Worm (Caenorhabditis elegans): ENCODE results near the gene C50H2.5.

ce11 chrV:9918410-9918809 is at the start of gene C50H2.5:
- no peak for TF ChIP-seq aptf-2 (GFP tag; conservative IDR thresholded peaks at IDR 0.05)
- no peak for TF ChIP-seq hmg-20 (GFP tag; IDR thresholded peaks at IDR 0.05)
- TF ChIP-seq ama-1 (optimal IDR thresholded peaks at IDR 0.05): no peak
- no peak for TF ChIP-seq ama-1 (GFP tag; optimal IDR thresholded peaks at IDR 0.05)
- TF ChIP-seq tbp1 (GFP tag; optimal IDR thresholded peaks at IDR 0.05): no peak
- no peak for TF ChIP-seq nfya-1 (tag; optimal IDR thresholded peaks at IDR 0.05; ENCODE audit: borderline replicate concordance, insufficient read depth)
- no peak for TF ChIP-seq unc-62 (GFP tag; optimal IDR thresholded peaks at IDR 0.05)
- TF ChIP-seq pha-4 (tag; optimal IDR thresholded peaks at IDR 0.05): no peak
